Worm (Caenorhabditis elegans): ENCODE measurements around the gene col-157.

DNA sequence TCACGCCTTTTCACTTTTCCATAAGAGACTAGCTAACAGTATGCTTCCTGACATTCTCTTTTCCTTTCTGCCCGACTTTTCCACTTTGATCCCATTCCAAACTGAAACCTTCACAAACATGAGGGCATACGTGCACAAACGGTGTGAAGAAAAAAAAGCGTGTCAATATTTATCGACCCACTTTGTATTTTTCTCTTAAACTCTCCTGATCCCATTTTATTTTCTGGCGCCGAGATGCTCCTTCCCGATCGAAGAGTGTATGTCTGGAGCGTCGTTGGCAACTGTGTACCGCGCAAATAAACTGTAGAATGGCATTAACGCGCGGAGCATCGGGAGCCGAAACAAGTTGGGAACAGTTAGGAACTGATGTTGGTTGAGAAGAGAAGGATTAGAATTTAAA lies 45.7 kb downstream of the col-157 start:
- TF ChIP-seq odd-2 (tag; optimal IDR thresholded peaks at IDR 0.05) (no peak), lin-11 (tag; optimal IDR thresholded peaks at IDR 0.05) (no peak), ceh-14 (tag; optimal IDR thresholded peaks at IDR 0.05) (no peak), nfya-1 (tag; optimal IDR thresholded peaks at IDR 0.05) (no peak), nhr-11 (tag; optimal IDR thresholded peaks at IDR 0.05) (no peak), pqm-1 (tag; optimal IDR thresholded peaks at IDR 0.05) (no peak), F13H6.1 (tag; optimal IDR thresholded peaks at IDR 0.05) (no peak)
